Fruit fly (Drosophila melanogaster): Measurements from ENCODE around the gene scf.
A peak's percentile ranks its signal among the peaks of the same experiment; 100 is the strongest.

scf gene

dm6 chr3L:1307005-1307632 lies 8.6 kb downstream of the scf start, which contains the start of the genes Ctr9 and Nt5a (continued):
- TF ChIP-seq fru (optimal IDR thresholded peaks at IDR 0.05): no peak
- TF ChIP-seq bbx (GFP tag; IDR thresholded peaks at IDR 0.05; ENCODE audit: partially characterized antibody): peak; percentile 81
- TF ChIP-seq C15 (GFP tag; IDR thresholded peaks at IDR 0.05): 0 out of 3 replicates have a peak, but pooled peaks have one; percentile 27
- TF ChIP-seq E2f2 (GFP tag; IDR thresholded peaks at IDR 0.05): peak; percentile 53
- TF ChIP-seq CG8924 (tag; optimal IDR thresholded peaks at IDR 0.05): peak; percentile 52
- TF ChIP-seq CG11093 (GFP tag; IDR thresholded peaks at IDR 0.05): no peak
- no peak for TF ChIP-seq CG12104 (GFP tag; optimal IDR thresholded peaks at IDR 0.05)
- TF ChIP-seq repo (GFP tag; optimal IDR thresholded peaks at IDR 0.05): peak; percentile 40
- TF ChIP-seq fd64A (GFP tag; optimal IDR thresholded peaks at IDR 0.05): no peak
- TF ChIP-seq Camta (GFP tag; optimal IDR thresholded peaks at IDR 0.05): no peak
- TF ChIP-seq disco-r (GFP tag; optimal IDR thresholded peaks at IDR 0.05): no peak
- peak; percentile 59 for TF ChIP-seq Chrac-16 (GFP tag; optimal IDR thresholded peaks at IDR 0.05)
- TF ChIP-seq gro (GFP tag; optimal IDR thresholded peaks at IDR 0.05): peak; percentile 87
- TF ChIP-seq ind (GFP tag; optimal IDR thresholded peaks at IDR 0.05): peak; percentile 38
- TF ChIP-seq CG10366 (GFP tag; IDR thresholded peaks at IDR 0.05): no peak; the same call in 1 of the 2 replicates
- TF ChIP-seq nerfin-1 (tag; optimal IDR thresholded peaks at IDR 0.05): peak; percentile 69
- TF ChIP-seq CG3163 (GFP tag; optimal IDR thresholded peaks at IDR 0.05): peak; percentile 50
- TF ChIP-seq CG30403 (GFP tag; optimal IDR thresholded peaks at IDR 0.05): peak; percentile 68
- TF ChIP-seq CG32532 (GFP tag; IDR thresholded peaks at IDR 0.05): peak; percentile 65
- no peak for TF ChIP-seq Kr (GFP tag; optimal IDR thresholded peaks at IDR 0.05)
- peak; percentile 79 for TF ChIP-seq tx (GFP tag; optimal IDR thresholded peaks at IDR 0.05)
- peak; percentile 67; the same call in 2 of the 3 replicates for TF ChIP-seq ci (GFP tag; IDR thresholded peaks at IDR 0.05)
- no peak for TF ChIP-seq usp (GFP tag; optimal IDR thresholded peaks at IDR 0.05)
- TF ChIP-seq Hsf (GFP tag; optimal IDR thresholded peaks at IDR 0.05): peak; percentile 42
- peak; percentile 56 for TF ChIP-seq ems (GFP tag; optimal IDR thresholded peaks at IDR 0.05)
- peak; percentile 62 for TF ChIP-seq CG1792 (GFP tag; optimal IDR thresholded peaks at IDR 0.05)
- TF ChIP-seq trem (tag; optimal IDR thresholded peaks at IDR 0.05): peak; percentile 99
- peak; percentile 76 for TF ChIP-seq CG13894 (tag; optimal IDR thresholded peaks at IDR 0.05)
- no peak for TF ChIP-seq eve (GFP tag; optimal IDR thresholded peaks at IDR 0.05)
- peak; percentile 41 for TF ChIP-seq HmgD (GFP tag; optimal IDR thresholded peaks at IDR 0.05)
- no peak for TF ChIP-seq CG3407 (GFP tag; optimal IDR thresholded peaks at IDR 0.05)
- no peak for TF ChIP-seq CG12071 (GFP tag; optimal IDR thresholded peaks at IDR 0.05)
- TF ChIP-seq CkIIα-i1 (GFP tag; IDR thresholded peaks at IDR 0.05): no peak
- TF ChIP-seq sr (GFP tag; IDR thresholded peaks at IDR 0.05): no peak
- no peak for TF ChIP-seq peb (GFP tag; IDR thresholded peaks at IDR 0.05)
- TF ChIP-seq CG3838 (GFP tag; optimal IDR thresholded peaks at IDR 0.05): no peak
- no peak for TF ChIP-seq CG11696 (GFP tag; IDR thresholded peaks at IDR 0.05)
- no peak for TF ChIP-seq Tbp (GFP tag; optimal IDR thresholded peaks at IDR 0.05)
- no peak for TF ChIP-seq H15 (GFP tag; IDR thresholded peaks at IDR 0.05)
- no peak for TF ChIP-seq CG11560 (tag; IDR thresholded peaks at IDR 0.05)
- peak; percentile 28 for TF ChIP-seq da (GFP tag; optimal IDR thresholded peaks at IDR 0.05)
- TF ChIP-seq sens-2 (GFP tag; IDR thresholded peaks at IDR 0.05): no peak
- TF ChIP-seq CG15514 (GFP tag; optimal IDR thresholded peaks at IDR 0.05): peak; percentile 94
- peak; percentile 45 for TF ChIP-seq CG11398 (GFP tag; optimal IDR thresholded peaks at IDR 0.05)
- peak; percentile 7; the same call in 1 of the 3 replicates for TF ChIP-seq CG7357 (GFP tag; IDR thresholded peaks at IDR 0.05)
- no peak for TF ChIP-seq klu (GFP tag; IDR thresholded peaks at IDR 0.05)
- TF ChIP-seq grau (tag; optimal IDR thresholded peaks at IDR 0.05): peak; percentile 58
- TF ChIP-seq emc (GFP tag; optimal IDR thresholded peaks at IDR 0.05): peak; percentile 6
- peak; percentile 8 for TF ChIP-seq Six4 (GFP tag; optimal IDR thresholded peaks at IDR 0.05)
- peak; percentile 84 for TF ChIP-seq MESR4 (GFP tag; optimal IDR thresholded peaks at IDR 0.05)
- TF ChIP-seq CG13424 (tag; optimal IDR thresholded peaks at IDR 0.05): peak; percentile 65
- TF ChIP-seq fd102C (GFP tag; optimal IDR thresholded peaks at IDR 0.05): no peak
